Fruit fly (Drosophila melanogaster) ovary, adult (tissue): ENCODE measurements around the gene CG43645.

Experiments used
- CG17801 ChIP-seq: fragments of 200-800 bp; optimal IDR thresholded peaks from 2 replicates; lab custom pipeline; 2019; ENCODE audit warnings: missing biosample characterization, mild to moderate bottlenecking, missing genetic modification characterization, moderate library complexity; ENCODE audit not compliant: partially characterized antibody

Gene CG43645

dm6 chr2L:17532134-17532533 lies 46.6 kb downstream of the CG43645 start, which contains the start of gene CG15145:
Gene CG15145, minus strand, starts transcription at chr2L:17532234.
- no peak for TF ChIP-seq CG17801 (GFP tag; lab: Kevin White, UChicago)

dm6 chr2L:17533794-17534193 lies 48.2 kb downstream of the CG43645 start:
- no peak for TF ChIP-seq CG17801 (GFP tag; lab: Kevin White, UChicago)
